2 fruit fly cellular contexts compared by ENCODE assay signal in the genomic region with DNA sequence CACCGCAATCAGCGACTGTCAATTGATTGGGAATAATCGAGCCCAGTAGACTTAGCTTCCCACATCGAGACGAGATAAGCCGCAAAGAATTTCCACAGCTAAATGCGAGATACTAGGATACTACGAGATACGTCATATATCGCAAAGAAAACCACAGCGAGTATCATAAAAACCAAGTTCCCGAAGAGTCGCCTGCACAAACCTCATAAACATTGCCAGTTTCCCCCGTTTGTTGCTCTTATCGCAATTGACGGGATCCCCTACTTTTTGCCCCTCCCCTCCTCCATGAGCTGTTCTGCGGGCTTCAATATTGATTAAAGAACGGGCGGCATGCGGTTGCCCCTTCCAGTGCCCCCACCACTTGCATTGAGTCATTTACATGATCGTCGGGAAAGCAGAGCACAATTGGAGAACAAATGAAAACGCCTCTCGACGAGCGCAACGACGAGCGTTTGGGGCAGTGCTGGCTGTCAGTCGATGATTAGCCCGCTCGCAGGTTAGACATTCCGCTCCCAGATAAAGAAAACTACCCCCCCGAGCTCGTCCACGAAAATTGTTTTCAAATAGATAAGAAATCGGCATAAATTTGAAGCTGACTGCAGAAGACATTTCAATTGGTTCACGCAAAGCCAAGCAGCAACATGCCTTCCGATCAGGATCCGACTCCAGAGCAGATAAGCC.
TF ChIP-seq lines count a peak whose summit lies in the region.

CG32407 (plus strand) TSS at position 51 of the 681 bp plus-strand sequence.

TF ChIP-seq in whole organism, embryonic, 481 proteins besides CTCF, POLR2A, EP300 and RAD21 (continued from another document and continues in another):
- TF ChIP-seq croc (GFP tag; conservative IDR thresholded peaks at IDR 0.05; lab: Robert Waterston, UW): no peak
- no peak for TF ChIP-seq jumu (GFP tag; optimal IDR thresholded peaks at IDR 0.05; lab: Kevin White, UChicago)
- TF ChIP-seq hth (optimal IDR thresholded peaks at IDR 0.05; lab: Kevin White, UChicago): no peak
- peak; percentile 40 for TF ChIP-seq Deaf1 (tag; optimal IDR thresholded peaks at IDR 0.05; lab: Kevin White, UChicago)
- TF ChIP-seq CG11723 (GFP tag; optimal IDR thresholded peaks at IDR 0.05; lab: Kevin White, UChicago): peak; percentile 18
- no peak for TF ChIP-seq Rfx (GFP tag; IDR thresholded peaks at IDR 0.05; lab: Robert Waterston, UW)
- no peak for TF ChIP-seq CG8388 (GFP tag; optimal IDR thresholded peaks at IDR 0.05; lab: Kevin White, UChicago)
- TF ChIP-seq pzg (GFP tag; optimal IDR thresholded peaks at IDR 0.05; lab: Kevin White, UChicago): no peak
- TF ChIP-seq CG10321 (GFP tag; IDR thresholded peaks at IDR 0.05; lab: Robert Waterston, UW): no peak
- TF ChIP-seq disco-r (GFP tag; optimal IDR thresholded peaks at IDR 0.05; lab: Kevin White, UChicago): no peak
- no peak for TF ChIP-seq CG31441 (GFP tag; IDR thresholded peaks at IDR 0.05; lab: Robert Waterston, UW)
- TF ChIP-seq CG6813 (GFP tag; optimal IDR thresholded peaks at IDR 0.05; lab: Kevin White, UChicago): peak; percentile 2
- TF ChIP-seq CG17912 (GFP tag; optimal IDR thresholded peaks at IDR 0.05; lab: Kevin White, UChicago): no peak
- peak; percentile 4 for TF ChIP-seq Sox100B (GFP tag; optimal IDR thresholded peaks at IDR 0.05; lab: Kevin White, UChicago)
- TF ChIP-seq CG2875 (GFP tag; optimal IDR thresholded peaks at IDR 0.05; lab: Kevin White, UChicago): peak; percentile 25
- TF ChIP-seq Tbp (GFP tag; optimal IDR thresholded peaks at IDR 0.05; lab: Kevin White, UChicago): no peak
- TF ChIP-seq so (GFP tag; IDR thresholded peaks at IDR 0.05; lab: Robert Waterston, UW): no peak
- TF ChIP-seq C15 (GFP tag; IDR thresholded peaks at IDR 0.05; lab: Robert Waterston, UW): no peak
- TF ChIP-seq Trl (optimal IDR thresholded peaks at IDR 0.05; lab: Kevin White, UChicago): peak in 1 of 2 experiments; percentile 18
- no peak for TF ChIP-seq Trl (GFP tag; optimal IDR thresholded peaks at IDR 0.05; lab: Kevin White, UChicago)
- TF ChIP-seq yki (optimal IDR thresholded peaks at IDR 0.05; lab: Kevin White, UChicago): no peak
- TF ChIP-seq CG7928 (GFP tag; optimal IDR thresholded peaks at IDR 0.05; lab: Kevin White, UChicago): no peak
- no peak for TF ChIP-seq ase (GFP tag; IDR thresholded peaks at IDR 0.05; lab: Robert Waterston, UW)
- TF ChIP-seq bigmax (GFP tag; optimal IDR thresholded peaks at IDR 0.05; lab: Kevin White, UChicago): no peak
- no peak for TF ChIP-seq CG10431 (GFP tag; optimal IDR thresholded peaks at IDR 0.05; lab: Kevin White, UChicago)
- no peak for TF ChIP-seq Hr3 (GFP tag; optimal IDR thresholded peaks at IDR 0.05; lab: Kevin White, UChicago)
- no peak for TF ChIP-seq CG13775 (GFP tag; optimal IDR thresholded peaks at IDR 0.05; lab: Kevin White, UChicago)
- no peak for TF ChIP-seq CG8765 (GFP tag; IDR thresholded peaks at IDR 0.05; lab: Robert Waterston, UW)
- no peak for TF ChIP-seq CG2129 (GFP tag; IDR thresholded peaks at IDR 0.05; lab: Robert Waterston, UW; ENCODE audit: partially characterized antibody)
- no peak for TF ChIP-seq gt (GFP tag; IDR thresholded peaks at IDR 0.05; lab: Robert Waterston, UW)
- no peak for TF ChIP-seq CG7963 (GFP tag; IDR thresholded peaks at IDR 0.05; lab: Robert Waterston, UW; ENCODE audit: partially characterized antibody)
- no peak for TF ChIP-seq B-H2 (GFP tag; optimal IDR thresholded peaks at IDR 0.05; lab: Kevin White, UChicago)
- TF ChIP-seq mirr (GFP tag; optimal IDR thresholded peaks at IDR 0.05; lab: Kevin White, UChicago): peak; percentile 53
- no peak for TF ChIP-seq ind (GFP tag; optimal IDR thresholded peaks at IDR 0.05; lab: Kevin White, UChicago)
- TF ChIP-seq pho (GFP tag; optimal IDR thresholded peaks at IDR 0.05; lab: Kevin White, UChicago): no peak
- no peak for TF ChIP-seq CG11696 (GFP tag; IDR thresholded peaks at IDR 0.05; lab: Robert Waterston, UW)
- no peak for TF ChIP-seq CG12236 (GFP tag; optimal IDR thresholded peaks at IDR 0.05; lab: Kevin White, UChicago)
- no peak for TF ChIP-seq CG7786 (GFP tag; optimal IDR thresholded peaks at IDR 0.05; lab: Kevin White, UChicago)
- no peak for TF ChIP-seq sim (GFP tag; IDR thresholded peaks at IDR 0.05; lab: Robert Waterston, UW)
- TF ChIP-seq Ssrp (tag; optimal IDR thresholded peaks at IDR 0.05; lab: Kevin White, UChicago): no peak
- no peak for TF ChIP-seq CG14441 (GFP tag; IDR thresholded peaks at IDR 0.05; lab: Robert Waterston, UW)
- TF ChIP-seq CG8924 (tag; optimal IDR thresholded peaks at IDR 0.05; lab: Kevin White, UChicago): no peak
- TF ChIP-seq dpn (GFP tag; optimal IDR thresholded peaks at IDR 0.05; lab: Kevin White, UChicago): no peak
- TF ChIP-seq CG4854 (GFP tag; optimal IDR thresholded peaks at IDR 0.05; lab: Kevin White, UChicago): no peak
- no peak for TF ChIP-seq btn (GFP tag; optimal IDR thresholded peaks at IDR 0.05; lab: Kevin White, UChicago)
- no peak for TF ChIP-seq Max (GFP tag; optimal IDR thresholded peaks at IDR 0.05; lab: Kevin White, UChicago)
- TF ChIP-seq klu (GFP tag; IDR thresholded peaks at IDR 0.05; lab: Robert Waterston, UW): no peak
- no peak for TF ChIP-seq CG7271 (tag; optimal IDR thresholded peaks at IDR 0.05; lab: Kevin White, UChicago)
- TF ChIP-seq CG2678 (tag; optimal IDR thresholded peaks at IDR 0.05; lab: Kevin White, UChicago): peak; percentile 39
- peak; percentile 94 for TF ChIP-seq gcm (GFP tag; optimal IDR thresholded peaks at IDR 0.05; lab: Kevin White, UChicago)
- TF ChIP-seq lilli (GFP tag; optimal IDR thresholded peaks at IDR 0.05; lab: Kevin White, UChicago): no peak
- TF ChIP-seq CG10543 (GFP tag; optimal IDR thresholded peaks at IDR 0.05; lab: Kevin White, UChicago): peak; percentile 64
- TF ChIP-seq lmd (GFP tag; IDR thresholded peaks at IDR 0.05; lab: Robert Waterston, UW): no peak
- peak; percentile 11 for TF ChIP-seq CG1603 (tag; optimal IDR thresholded peaks at IDR 0.05; lab: Kevin White, UChicago)
- TF ChIP-seq CG15269 (tag; optimal IDR thresholded peaks at IDR 0.05; lab: Kevin White, UChicago): no peak
- TF ChIP-seq pum (GFP tag; optimal IDR thresholded peaks at IDR 0.05; lab: Kevin White, UChicago): no peak
- no peak for TF ChIP-seq aop (GFP tag; IDR thresholded peaks at IDR 0.05; lab: Robert Waterston, UW)
- TF ChIP-seq CG3847 (GFP tag; IDR thresholded peaks at IDR 0.05; lab: Robert Waterston, UW): no peak
- no peak for TF ChIP-seq CG8359 (GFP tag; optimal IDR thresholded peaks at IDR 0.05; lab: Kevin White, UChicago; ENCODE audit: borderline replicate concordance)
- TF ChIP-seq CG11695 (GFP tag; IDR thresholded peaks at IDR 0.05; lab: Robert Waterston, UW): no peak
- TF ChIP-seq CG12219 (GFP tag; optimal IDR thresholded peaks at IDR 0.05; lab: Kevin White, UChicago): no peak
- no peak; the same call in 1 of the 2 replicates for TF ChIP-seq ato (GFP tag; IDR thresholded peaks at IDR 0.05; lab: Robert Waterston, UW; ENCODE audit: partially characterized antibody)
- no peak for TF ChIP-seq CG14710 (tag; optimal IDR thresholded peaks at IDR 0.05; lab: Kevin White, UChicago)
- peak; percentile 87 for TF ChIP-seq CG8281 (tag; optimal IDR thresholded peaks at IDR 0.05; lab: Kevin White, UChicago)
- no peak for TF ChIP-seq stwl (tag; optimal IDR thresholded peaks at IDR 0.05; lab: Kevin White, UChicago)

TF ChIP-seq in whole organism, prepupa, 60 proteins besides CTCF, POLR2A, EP300 and RAD21 (continued from another document):
- TF ChIP-seq CG11762 (GFP tag; optimal IDR thresholded peaks at IDR 0.05; lab: Kevin White, UChicago; ENCODE audit: insufficient read depth) (no peak), Sox14 (GFP tag; optimal IDR thresholded peaks at IDR 0.05; lab: Kevin White, UChicago) (peak; percentile 35), CG6276 (GFP tag; optimal IDR thresholded peaks at IDR 0.05; lab: Kevin White, UChicago) (no peak), spab (GFP tag; optimal IDR thresholded peaks at IDR 0.05; lab: Kevin White, UChicago) (no peak), CG9139 (GFP tag; optimal IDR thresholded peaks at IDR 0.05; lab: Kevin White, UChicago) (no peak), dac (GFP tag; optimal IDR thresholded peaks at IDR 0.05; lab: Kevin White, UChicago) (no peak), cyc (GFP tag; optimal IDR thresholded peaks at IDR 0.05; lab: Kevin White, UChicago) (no peak), fd59A (GFP tag; optimal IDR thresholded peaks at IDR 0.05; lab: Kevin White, UChicago) (no peak), OdsH (GFP tag; optimal IDR thresholded peaks at IDR 0.05; lab: Kevin White, UChicago) (no peak), esn (GFP tag; optimal IDR thresholded peaks at IDR 0.05; lab: Kevin White, UChicago) (no peak), Sox15 (GFP tag; optimal IDR thresholded peaks at IDR 0.05; lab: Kevin White, UChicago) (no peak), svp (GFP tag; lab: Kevin White, UChicago) (peak; percentile 94), pdm3 (GFP tag; optimal IDR thresholded peaks at IDR 0.05; lab: Kevin White, UChicago) (no peak), acj6 (GFP tag; optimal IDR thresholded peaks at IDR 0.05; lab: Kevin White, UChicago) (no peak), Gug (GFP tag; IDR thresholded peaks at IDR 0.05; lab: Robert Waterston, UW) (no peak), CG10669 (GFP tag; optimal IDR thresholded peaks at IDR 0.05; lab: Kevin White, UChicago) (no peak), lz (GFP tag; optimal IDR thresholded peaks at IDR 0.05; lab: Kevin White, UChicago) (no peak), CG10631 (GFP tag; optimal IDR thresholded peaks at IDR 0.05; lab: Kevin White, UChicago) (no peak), CG7368 (GFP tag; optimal IDR thresholded peaks at IDR 0.05; lab: Kevin White, UChicago) (no peak), CG8632 (GFP tag; optimal IDR thresholded peaks at IDR 0.05; lab: Kevin White, UChicago) (no peak), Eip75B (GFP tag; optimal IDR thresholded peaks at IDR 0.05; lab: Kevin White, UChicago) (no peak), Hr38 (GFP tag; optimal IDR thresholded peaks at IDR 0.05; lab: Kevin White, UChicago) (no peak), Ets21C (GFP tag; optimal IDR thresholded peaks at IDR 0.05; lab: Kevin White, UChicago) (no peak), CG6808 (GFP tag; optimal IDR thresholded peaks at IDR 0.05; lab: Kevin White, UChicago) (no peak), Lpt (GFP tag; optimal IDR thresholded peaks at IDR 0.05; lab: Kevin White, UChicago) (no peak), CG6854 (GFP tag; optimal IDR thresholded peaks at IDR 0.05; lab: Kevin White, UChicago) (no peak), CG8119 (GFP tag; IDR thresholded peaks at IDR 0.05; lab: Robert Waterston, UW) (no peak), vri (GFP tag; optimal IDR thresholded peaks at IDR 0.05; lab: Kevin White, UChicago) (peak; percentile 83), CG31627 (GFP tag; optimal IDR thresholded peaks at IDR 0.05; lab: Kevin White, UChicago) (no peak), Ets96B (tag; optimal IDR thresholded peaks at IDR 0.05; lab: Kevin White, UChicago) (no peak), salr (GFP tag; optimal IDR thresholded peaks at IDR 0.05; lab: Kevin White, UChicago) (no peak), fkh (GFP tag; optimal IDR thresholded peaks at IDR 0.05; lab: Kevin White, UChicago) (peak; percentile 72), CG16779 (tag; optimal IDR thresholded peaks at IDR 0.05; lab: Kevin White, UChicago) (no peak), CG1621 (tag; optimal IDR thresholded peaks at IDR 0.05; lab: Kevin White, UChicago) (no peak), ss (GFP tag; optimal IDR thresholded peaks at IDR 0.05; lab: Kevin White, UChicago) (peak in 1 of 2 experiments; percentile 3), eg (GFP tag; IDR thresholded peaks at IDR 0.05; lab: Robert Waterston, UW) (0 out of 3 replicates have a peak, but pooled peaks have one; percentile 8), achi (GFP tag; optimal IDR thresholded peaks at IDR 0.05; lab: Kevin White, UChicago) (no peak), CG11294 (GFP tag; IDR thresholded peaks at IDR 0.05; lab: Robert Waterston, UW) (no peak), dsx (GFP tag; optimal IDR thresholded peaks at IDR 0.05; lab: Kevin White, UChicago; ENCODE audit: poor library complexity, severe bottlenecking) (no peak), CG3919 (GFP tag; optimal IDR thresholded peaks at IDR 0.05; lab: Kevin White, UChicago) (peak; percentile 18), CG8319 (GFP tag; optimal IDR thresholded peaks at IDR 0.05; lab: Kevin White, UChicago) (no peak)
TF ChIP-seq in whole organism, prepupa: peak in this region for 12.
